Worm (Caenorhabditis elegans) whole organism, midembryonic: ENCODE data around the gene rexd-1.

Experiments
- T22C8.4 ChIP-seq: fragments of 200-800 bp; sonication (Bioruptor generic); IDR thresholded peaks from 2 replicates; pipeline ENCODE4 v1.3.6; 2022; ENCODE audit warnings: missing genetic modification characterization, missing compliant biosample characterization
- cog-1 ChIP-seq: sonication (generic microtip); optimal IDR thresholded peaks from 2 replicates; lab custom pipeline; 2016; ENCODE audit warnings: missing genetic modification characterization, missing compliant biosample characterization
- flt-1 ChIP-seq: fragments of 200-800 bp; sonication (Bioruptor generic); IDR thresholded peaks from 2 replicates; pipeline ENCODE4 v1.3.6; 2022; ENCODE audit warnings: missing genetic modification characterization, missing compliant biosample characterization
- klf-2 ChIP-seq: fragments of 200-800 bp; sonication (Bioruptor generic); conservative IDR thresholded peaks from 2 replicates; pipeline ENCODE4 v1.3.6; 2022; ENCODE audit warnings: missing genetic modification reagents, missing genetic modification characterization, missing compliant biosample characterization
- med-1 ChIP-seq: sonication (generic microtip); optimal IDR thresholded peaks from 2 replicates; lab custom pipeline; 2017; ENCODE audit warnings: missing genetic modification characterization, mild to moderate bottlenecking, missing compliant biosample characterization, antibody characterized with exemption, missing genetic modification reagents; ENCODE audit not compliant: insufficient read depth
- ref-1 ChIP-seq: fragments of 200-800 bp; sonication (Bioruptor generic); conservative IDR thresholded peaks from 2 replicates; pipeline ENCODE4 v1.3.6; 2022; ENCODE audit warnings: missing genetic modification reagents, missing genetic modification characterization, missing compliant biosample characterization
- tab-1 ChIP-seq: fragments of 200-800 bp; sonication (Bioruptor generic); IDR thresholded peaks from 2 replicates; pipeline ENCODE4 v1.3.6; 2022; ENCODE audit warnings: missing genetic modification characterization, missing compliant biosample characterization
- ztf-23 ChIP-seq: fragments of 200-800 bp; sonication (Bioruptor generic); IDR thresholded peaks from 2 replicates; pipeline ENCODE4 v1.3.6; 2022; ENCODE audit warnings: missing genetic modification reagents, missing genetic modification characterization, missing compliant biosample characterization
- ztf-29 ChIP-seq: fragments of 200-800 bp; sonication (Bioruptor generic); IDR thresholded peaks from 2 replicates; pipeline ENCODE4 v1.3.6; 2022; ENCODE audit warnings: missing genetic modification reagents, missing genetic modification characterization, missing compliant biosample characterization

The rexd-1 gene

DNA sequence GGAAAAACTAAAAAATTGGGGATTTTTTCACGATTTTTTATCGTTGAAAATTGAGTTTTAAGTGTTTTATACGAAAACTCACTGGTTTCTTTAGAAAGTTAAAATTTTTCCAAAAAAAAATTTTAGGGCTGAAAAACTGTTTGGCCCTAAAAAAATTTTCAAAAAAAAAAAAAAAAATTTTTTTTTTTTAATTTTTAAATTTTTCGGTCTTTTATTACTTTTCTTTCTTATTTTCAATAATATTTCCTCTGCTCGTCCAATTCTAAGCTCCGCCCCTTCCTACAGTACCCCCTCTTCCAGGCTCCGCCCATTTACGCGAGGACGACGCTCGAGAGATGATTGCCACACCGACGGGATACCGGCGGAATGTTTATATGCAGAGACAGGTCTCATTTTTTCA is 14.4 kb downstream of the rexd-1 start, which contains the start of gene pqn-82:
TSS of gene pqn-82 (plus strand) at position 301 of the 400 bp plus-strand sequence.
- TF ChIP-seq med-1 (GFP tag; lab: Kevin White, UChicago): no peak
- no peak for TF ChIP-seq cog-1 (tag; lab: Kevin White, UChicago)
- TF ChIP-seq flt-1 (GFP tag; lab: Robert Waterston, UW): no peak
- TF ChIP-seq ztf-23 (GFP tag; lab: Robert Waterston, UW): no peak
- no peak for TF ChIP-seq tab-1 (GFP tag; lab: Robert Waterston, UW)
- no peak for TF ChIP-seq ztf-29
- no peak for TF ChIP-seq klf-2
- TF ChIP-seq ref-1 (GFP tag; lab: Robert Waterston, UW): no peak
- no peak for TF ChIP-seq T22C8.4

DNA sequence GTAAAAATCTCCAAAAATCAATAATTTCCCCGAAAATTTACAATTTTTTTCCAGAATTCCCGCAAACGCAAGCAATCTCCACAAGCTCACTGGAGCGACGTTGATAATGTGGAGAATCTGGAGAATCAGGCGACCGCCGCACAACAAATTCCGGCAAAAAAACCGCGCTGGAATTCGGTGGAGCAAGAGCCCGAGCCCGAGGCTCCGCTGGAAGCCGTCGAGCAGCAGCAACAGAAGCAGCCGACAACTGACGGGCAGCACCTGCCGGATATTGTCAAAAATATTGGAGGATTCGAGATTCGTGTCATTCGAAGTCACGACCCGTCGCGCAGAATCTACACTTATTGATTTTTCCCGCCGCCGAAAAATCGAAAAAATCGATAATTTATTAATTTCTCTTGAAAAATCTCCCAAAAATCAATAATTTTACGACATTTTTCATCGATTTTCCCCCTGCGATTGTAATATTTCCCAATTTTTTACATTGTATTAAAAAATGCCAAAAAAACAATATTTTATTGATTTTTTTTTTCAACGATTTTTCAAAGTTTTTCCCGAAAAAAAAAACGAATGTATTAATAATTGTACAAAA is 17.9 kb downstream of the rexd-1 start:
- TF ChIP-seq ztf-23 (GFP tag; lab: Robert Waterston, UW) (no peak), flt-1 (GFP tag; lab: Robert Waterston, UW) (no peak), ref-1 (GFP tag; lab: Robert Waterston, UW) (no peak), T22C8.4 (peak; percentile 60)

DNA sequence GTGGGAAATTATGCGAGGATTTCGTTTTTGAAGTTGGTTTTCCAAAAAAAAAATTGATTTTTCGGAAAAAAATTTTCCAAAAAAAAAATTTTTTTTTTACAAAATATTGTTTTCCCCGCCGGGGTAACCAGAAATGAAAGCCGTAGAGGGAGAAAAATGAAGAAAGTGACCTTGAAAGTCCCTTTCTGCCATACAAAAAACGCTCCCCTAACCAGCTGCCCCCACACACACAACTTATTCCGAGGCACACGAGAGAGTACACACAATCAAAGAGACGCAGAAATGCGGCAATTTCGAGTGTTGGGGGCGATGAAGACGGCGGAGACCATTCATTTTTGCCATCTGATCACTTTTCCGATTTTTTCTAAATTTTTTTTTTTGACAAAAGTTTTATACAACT is 19.6 kb downstream of the rexd-1 start:
- no peak for TF ChIP-seq T22C8.4
- TF ChIP-seq klf-2: no peak
- TF ChIP-seq tab-1 (GFP tag; lab: Robert Waterston, UW): no peak
- TF ChIP-seq ztf-23 (GFP tag; lab: Robert Waterston, UW): no peak
- no peak for TF ChIP-seq ref-1 (GFP tag; lab: Robert Waterston, UW)
- TF ChIP-seq med-1 (GFP tag; lab: Kevin White, UChicago): no peak
- TF ChIP-seq cog-1 (tag; lab: Kevin White, UChicago): no peak
- no peak for TF ChIP-seq ztf-29
- no peak for TF ChIP-seq flt-1 (GFP tag; lab: Robert Waterston, UW)

- TF ChIP-seq ztf-29: no peak
- TF ChIP-seq flt-1 (GFP tag; lab: Robert Waterston, UW): no peak
Measured at ce11 chrIII:1855092-1855491, 20.8 kb downstream of the rexd-1 start, which contains the start of gene hlh-33. TSS of gene hlh-33 (plus strand) at chrIII:1855392.

ce11 chrIII:1856175-1856574 is 21.9 kb downstream of the rexd-1 start:
- TF ChIP-seq ref-1 (GFP tag; lab: Robert Waterston, UW) (no peak), med-1 (GFP tag; lab: Kevin White, UChicago) (no peak), cog-1 (tag; lab: Kevin White, UChicago) (no peak), flt-1 (GFP tag; lab: Robert Waterston, UW) (no peak), ztf-29 (no peak), T22C8.4 (no peak), klf-2 (no peak), ztf-23 (GFP tag; lab: Robert Waterston, UW) (no peak), tab-1 (GFP tag; lab: Robert Waterston, UW) (no peak)

DNA sequence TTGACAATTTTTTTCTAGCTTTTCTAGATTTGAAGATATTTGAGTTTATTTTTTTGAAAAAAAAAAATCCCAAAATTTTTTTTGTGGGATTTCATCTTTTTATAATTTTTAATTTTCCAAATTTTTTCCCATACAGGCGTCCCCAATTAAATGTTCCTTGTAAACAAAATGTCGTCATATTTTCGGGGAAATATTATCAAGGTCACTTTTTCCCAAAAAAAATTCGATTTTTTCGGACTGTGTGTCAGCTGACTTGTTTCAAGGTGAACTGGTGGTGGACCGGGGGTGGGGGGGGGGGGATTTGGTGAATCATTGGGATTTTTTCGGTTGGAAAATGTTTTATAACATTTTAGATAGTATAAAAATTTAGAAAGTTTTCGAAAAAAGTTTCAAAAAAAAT is 22.4 kb downstream of the rexd-1 start:
- TF ChIP-seq ztf-23 (GFP tag; lab: Robert Waterston, UW) (no peak), cog-1 (tag; lab: Kevin White, UChicago) (no peak)

ce11 chrIII:1859532-1859931 is 25.2 kb downstream of the rexd-1 start, which contains the start of gene ddp-1:
TSS of gene ddp-1 (plus strand) at chrIII:1859888.
- TF ChIP-seq klf-2 (peak; percentile 75; the same call in 1 of the 2 replicates), ztf-29 (peak; percentile 30; the same call in 1 of the 2 replicates), ref-1 (GFP tag; lab: Robert Waterston, UW) (0 out of 2 replicates have a peak, but pooled peaks have one; percentile 49), cog-1 (tag; lab: Kevin White, UChicago) (peak; percentile 79), ztf-23 (GFP tag; lab: Robert Waterston, UW) (peak; percentile 88), tab-1 (GFP tag; lab: Robert Waterston, UW) (peak; percentile 72; the same call in 1 of the 2 replicates), T22C8.4 (peak; percentile 62), flt-1 (GFP tag; lab: Robert Waterston, UW) (peak; percentile 89), med-1 (GFP tag; lab: Kevin White, UChicago) (peak; percentile 59)

DNA sequence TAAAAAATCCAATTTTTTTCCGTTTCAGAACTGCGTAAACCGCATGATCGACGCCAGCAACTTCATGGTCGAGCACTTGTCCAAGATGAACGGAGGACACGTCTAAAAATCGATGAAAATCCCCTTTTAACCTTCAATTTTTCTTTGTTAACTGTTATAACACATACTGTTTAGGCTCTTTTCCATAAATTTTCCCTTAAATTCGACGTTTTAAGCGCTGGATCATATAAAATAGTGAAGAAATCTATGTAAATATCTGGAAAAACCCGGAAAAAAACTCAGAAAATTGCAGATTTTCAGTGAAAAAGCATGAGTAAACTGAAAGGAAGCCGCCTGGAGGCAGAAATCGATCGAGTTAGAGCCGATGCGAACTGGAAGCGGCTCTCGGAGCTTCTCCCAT is 25.8 kb downstream of the rexd-1 start, which contains the start of gene ttc-7:
TSS of gene ttc-7 (plus strand) at position 301 of the 400 bp plus-strand sequence.
- TF ChIP-seq med-1 (GFP tag; lab: Kevin White, UChicago): no peak

DNA sequence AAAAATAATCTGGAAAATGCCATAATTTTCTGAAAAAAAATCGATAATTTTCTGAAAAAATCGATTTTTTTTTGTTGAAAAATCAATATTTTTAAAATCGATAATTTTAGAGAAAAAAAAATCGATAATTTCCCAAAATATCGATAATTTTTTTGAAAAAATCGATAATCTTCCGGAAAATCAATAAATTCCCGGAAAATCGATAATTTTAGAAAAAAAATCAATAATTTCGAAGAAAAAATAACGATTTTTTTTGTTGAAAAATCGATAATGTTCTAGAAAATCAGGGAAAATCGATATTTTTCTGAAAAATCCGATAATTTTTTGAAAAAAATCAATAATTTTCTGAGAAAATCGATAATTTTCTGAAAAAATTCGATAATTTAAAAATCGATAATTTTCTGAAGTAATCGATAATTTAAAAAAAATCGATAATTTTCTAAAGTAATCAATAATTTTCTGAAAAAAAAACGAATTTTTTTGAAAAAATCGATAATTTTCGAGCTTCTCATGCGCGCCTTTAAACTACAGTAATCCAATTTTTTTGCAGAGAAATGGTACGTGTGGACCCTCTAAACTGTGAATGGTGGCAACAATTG is 42.1 kb downstream of the rexd-1 start:
- no peak for TF ChIP-seq ref-1 (GFP tag; lab: Robert Waterston, UW)
- peak; percentile 81 for TF ChIP-seq T22C8.4
- no peak for TF ChIP-seq klf-2
- TF ChIP-seq med-1 (GFP tag; lab: Kevin White, UChicago): no peak

- TF ChIP-seq klf-2 (no peak), flt-1 (GFP tag; lab: Robert Waterston, UW) (no peak), ztf-29 (no peak), ref-1 (GFP tag; lab: Robert Waterston, UW) (no peak), tab-1 (GFP tag; lab: Robert Waterston, UW) (no peak), T22C8.4 (no peak), med-1 (GFP tag; lab: Kevin White, UChicago) (no peak), cog-1 (tag; lab: Kevin White, UChicago) (no peak), ztf-23 (GFP tag; lab: Robert Waterston, UW) (no peak)
Measured at ce11 chrIII:1877189-1877588, 42.9 kb downstream of the rexd-1 start.
